Worm (Caenorhabditis elegans) whole organism, young adult: ENCODE results near the gene nspb-1.
"Not testable (repeated sequence)": the region's sequence is repeated elsewhere in the genome, so short reads cannot be mapped to it uniquely, and the experiment has no call there.

ENCODE experiments used
- B0019.2 ChIP-seq: fragments of 200-800 bp; sonication (Bioruptor generic); conservative IDR thresholded peaks from 2 replicates; pipeline ENCODE4 v1.3.6; 2022; ENCODE audit warnings: missing genetic modification reagents, missing genetic modification characterization, missing compliant biosample characterization
- B0035.1 ChIP-seq: sonication (generic microtip); optimal IDR thresholded peaks from 2 replicates; lab custom pipeline; 2016; ENCODE audit warnings: missing genetic modification characterization, mild to moderate bottlenecking, missing compliant biosample characterization, missing genotype, missing genetic modification reagents
- D2030.7 ChIP-seq: fragments of 200-800 bp; sonication (Bioruptor generic); IDR thresholded peaks from 2 replicates; pipeline ENCODE4 v1.3.6; 2022; ENCODE audit warnings: missing genetic modification reagents, missing genetic modification characterization, missing compliant biosample characterization
- F37B4.10 ChIP-seq: fragments of 200-800 bp; sonication (Bioruptor generic); IDR thresholded peaks from 2 replicates; pipeline ENCODE4 v1.3.6; 2022; ENCODE audit warnings: missing genetic modification characterization, missing compliant biosample characterization
- F39B2.1 ChIP-seq: fragments of 200-800 bp; sonication (Bioruptor generic); IDR thresholded peaks from 2 replicates; pipeline ENCODE4 v1.3.6; 2022; ENCODE audit warnings: missing genetic modification reagents, missing genetic modification characterization, missing compliant biosample characterization
- ZK185.1 ChIP-seq: sonication (generic microtip); optimal IDR thresholded peaks from 2 replicates; lab custom pipeline; 2016; ENCODE audit warnings: mild to moderate bottlenecking, missing genetic modification characterization, missing compliant biosample characterization; ENCODE audit not compliant: poor library complexity, severe bottlenecking
- ama-1 ChIP-seq, 3 experiments: fragments of 150-350 bp in 1 of 3; sonication (generic microtip) in 2 of 3; optimal IDR thresholded peaks; 2 replicates each; lab custom pipeline; 2014 to 2018; ENCODE audit warnings: missing biosample characterization in 2 of 3, missing genetic modification characterization in 2 of 3, missing genetic modification reagents in 2 of 3
- aptf-2 ChIP-seq: fragments of 200-800 bp; sonication (Bioruptor generic); conservative IDR thresholded peaks from 2 replicates; pipeline ENCODE4 v1.3.6; 2022; ENCODE audit warnings: missing genetic modification reagents, missing genetic modification characterization, missing compliant biosample characterization
- attf-5 ChIP-seq: fragments of 200-800 bp; sonication (Bioruptor generic); optimal IDR thresholded peaks from 2 replicates; lab custom pipeline; 2018; ENCODE audit warnings: mild to moderate bottlenecking, missing genetic modification characterization, missing compliant biosample characterization
- ccch-3 ChIP-seq: fragments of 200-800 bp; sonication (Bioruptor generic); optimal IDR thresholded peaks from 2 replicates; lab custom pipeline; 2018; ENCODE audit warnings: mild to moderate bottlenecking, missing genetic modification characterization, missing compliant biosample characterization
- cebp-1 ChIP-seq, 2 experiments: fragments of 200-800 bp in 1 of 2; sonication (Bioruptor generic) in 1 of 2; sonication (generic microtip) in 1 of 2; IDR thresholded peaks in 1 of 2; optimal IDR thresholded peaks in 1 of 2; 2 replicates each; pipeline versions ENCODE4 v1.3.6 to Lab custom; 2017 to 2022; ENCODE audit warnings: missing compliant biosample characterization in 2 of 2, missing genetic modification characterization in 2 of 2, mild to moderate bottlenecking in 1 of 2, missing genetic modification reagents in 1 of 2, moderate library complexity in 1 of 2
- cebp-2 ChIP-seq: fragments of 200-800 bp; sonication (Bioruptor generic); IDR thresholded peaks from 2 replicates; pipeline ENCODE4 v1.3.6; 2022; ENCODE audit warnings: missing genetic modification characterization, missing compliant biosample characterization
- ceh-40 ChIP-seq: fragments of 200-800 bp; sonication (Bioruptor generic); IDR thresholded peaks from 2 replicates; pipeline ENCODE4 v1.3.6; 2022; ENCODE audit warnings: missing genetic modification characterization, missing compliant biosample characterization
- chd-7 ChIP-seq: sonication (generic microtip); optimal IDR thresholded peaks from 2 replicates; lab custom pipeline; 2016; ENCODE audit warnings: mild to moderate bottlenecking, missing genetic modification characterization, moderate library complexity, missing compliant biosample characterization
- die-1 ChIP-seq: sonication (generic microtip); optimal IDR thresholded peaks from 2 replicates; lab custom pipeline; 2016; ENCODE audit warnings: missing genotype, mild to moderate bottlenecking, missing genetic modification characterization, missing compliant biosample characterization
- egl-44 ChIP-seq: fragments of 200-800 bp; sonication (Bioruptor generic); IDR thresholded peaks from 2 replicates; pipeline ENCODE4 v1.3.6; 2022; ENCODE audit warnings: missing genetic modification reagents, missing genetic modification characterization, missing compliant biosample characterization
- gei-17 ChIP-seq: fragments of 200-800 bp; sonication (Bioruptor generic); optimal IDR thresholded peaks from 2 replicates; lab custom pipeline; 2018; ENCODE audit warnings: mild to moderate bottlenecking, missing genetic modification characterization, missing compliant biosample characterization
- him-1 ChIP-seq: sonication (generic microtip); optimal IDR thresholded peaks from 2 replicates; lab custom pipeline; 2016; ENCODE audit warnings: missing genotype, missing genetic modification reagents, missing genetic modification characterization, missing compliant biosample characterization
- hmg-20 ChIP-seq: fragments of 200-800 bp; sonication (Bioruptor generic); IDR thresholded peaks from 2 replicates; pipeline ENCODE4 v1.3.6; 2022; ENCODE audit warnings: missing genetic modification reagents, missing genetic modification characterization, missing compliant biosample characterization
- hrde-1 ChIP-seq: sonication (generic microtip); optimal IDR thresholded peaks from 2 replicates; lab custom pipeline; 2016; ENCODE audit warnings: missing genetic modification characterization, mild to moderate bottlenecking, missing compliant biosample characterization, moderate library complexity, missing genotype, missing genetic modification reagents, borderline replicate concordance
- let-526 ChIP-seq: fragments of 200-800 bp; sonication (Bioruptor generic); IDR thresholded peaks from 2 replicates; pipeline ENCODE4 v1.3.6; 2022; ENCODE audit warnings: missing genetic modification reagents, missing genetic modification characterization, missing compliant biosample characterization
- lin-40 ChIP-seq: sonication (generic microtip); optimal IDR thresholded peaks from 2 replicates; lab custom pipeline; 2016; ENCODE audit warnings: missing genetic modification characterization, mild to moderate bottlenecking, missing compliant biosample characterization, missing genotype, missing genetic modification reagents
- madf-3 ChIP-seq: fragments of 200-800 bp; sonication (Bioruptor generic); IDR thresholded peaks from 2 replicates; pipeline ENCODE4 v1.3.6; 2022; ENCODE audit warnings: missing genetic modification reagents, missing genetic modification characterization, missing compliant biosample characterization
- mel-28 ChIP-seq: sonication (generic microtip); optimal IDR thresholded peaks from 2 replicates; lab custom pipeline; 2016; ENCODE audit warnings: borderline replicate concordance, mild to moderate bottlenecking, missing genetic modification characterization, missing compliant biosample characterization
- nfya-1 ChIP-seq: sonication (generic microtip); optimal IDR thresholded peaks from 2 replicates; lab custom pipeline; 2017; ENCODE audit warnings: antibody characterized with exemption, missing compliant biosample characterization, missing genetic modification characterization, borderline replicate concordance; ENCODE audit not compliant: insufficient read depth
- nhr-179 ChIP-seq: sonication (generic microtip); optimal IDR thresholded peaks from 2 replicates; lab custom pipeline; 2016; ENCODE audit warnings: mild to moderate bottlenecking, missing genetic modification characterization, missing compliant biosample characterization
- nhr-27 ChIP-seq: fragments of 200-800 bp; sonication (Bioruptor generic); optimal IDR thresholded peaks from 2 replicates; lab custom pipeline; 2018; ENCODE audit warnings: mild to moderate bottlenecking, missing genetic modification characterization, moderate library complexity, missing compliant biosample characterization
- nhr-80 ChIP-seq: sonication (generic microtip); optimal IDR thresholded peaks from 2 replicates; lab custom pipeline; 2016; ENCODE audit warnings: missing genetic modification characterization, missing compliant biosample characterization
- pbrm-1 ChIP-seq: fragments of 200-800 bp; sonication (Bioruptor generic); IDR thresholded peaks from 2 replicates; pipeline ENCODE4 v1.3.6; 2022; ENCODE audit warnings: missing genetic modification reagents, missing genetic modification characterization, missing compliant biosample characterization
- rec-8 ChIP-seq, 2 experiments: sonication (generic microtip); optimal IDR thresholded peaks; 2 replicates each; lab custom pipeline; 2016; ENCODE audit warnings: mild to moderate bottlenecking in 2 of 2, missing genetic modification characterization in 2 of 2, missing genetic modification reagents in 2 of 2, missing genotype in 2 of 2, missing biosample characterization in 1 of 2, missing compliant biosample characterization in 1 of 2, moderate library complexity in 1 of 2
- somi-1 ChIP-seq: fragments of 200-800 bp; sonication (Bioruptor generic); optimal IDR thresholded peaks from 2 replicates; lab custom pipeline; 2018; ENCODE audit warnings: mild to moderate bottlenecking, missing genetic modification characterization, missing compliant biosample characterization
- ztf-22 ChIP-seq: fragments of 200-800 bp; sonication (Bioruptor generic); optimal IDR thresholded peaks from 2 replicates; lab custom pipeline; 2018; ENCODE audit warnings: mild to moderate bottlenecking, missing genetic modification characterization, moderate library complexity, missing compliant biosample characterization
- ztf-6 ChIP-seq: fragments of 200-800 bp; sonication (Bioruptor generic); IDR thresholded peaks from 2 replicates; pipeline ENCODE4 v1.3.6; 2022; ENCODE audit warnings: missing genetic modification reagents, missing genetic modification characterization, missing compliant biosample characterization

The nspb-1 gene

ce11 chrIV:6601213-6601724 lies 10.4 kb upstream of the nspb-1 start, which contains the start of gene sup-36:
sup-36 (plus strand) TSS chrIV:6601674.
- no peak for TF ChIP-seq cebp-2 (GFP tag; lab: Robert Waterston, UW)
- no peak for TF ChIP-seq hrde-1 (tag; lab: Kevin White, UChicago)
- TF ChIP-seq ztf-6 (GFP tag; lab: Robert Waterston, UW): no peak
- TF ChIP-seq ama-1 (optimal IDR thresholded peaks at IDR 0.05; lab: Kevin White, UChicago): no peak
- TF ChIP-seq ama-1 (GFP tag; optimal IDR thresholded peaks at IDR 0.05; lab: Kevin White, UChicago): no peak
- TF ChIP-seq cebp-1 (GFP tag; IDR thresholded peaks at IDR 0.05; lab: Robert Waterston, UW): peak; percentile 84
- TF ChIP-seq cebp-1 (tag; optimal IDR thresholded peaks at IDR 0.05; lab: Kevin White, UChicago): peak; percentile 90
- TF ChIP-seq D2030.7 (GFP tag; lab: Robert Waterston, UW): no peak
- TF ChIP-seq hmg-20: no peak
- no peak for TF ChIP-seq mel-28 (tag; lab: Kevin White, UChicago)
- TF ChIP-seq egl-44 (GFP tag; lab: Robert Waterston, UW): no peak
- no peak for TF ChIP-seq B0035.1 (tag; lab: Kevin White, UChicago)
- peak; percentile 46 for TF ChIP-seq attf-5 (GFP tag; lab: Kevin White, UChicago)
- no peak for TF ChIP-seq chd-7 (tag; lab: Kevin White, UChicago)
- TF ChIP-seq gei-17: no peak
- TF ChIP-seq pbrm-1: no peak
- TF ChIP-seq ccch-3: no peak
- no peak for TF ChIP-seq ZK185.1 (tag; lab: Kevin White, UChicago)
- TF ChIP-seq nfya-1 (tag; lab: Kevin White, UChicago): no peak
- TF ChIP-seq nhr-80 (tag; lab: Kevin White, UChicago): peak; percentile 31
- TF ChIP-seq nhr-179 (tag; lab: Kevin White, UChicago): no peak
- no peak for TF ChIP-seq ceh-40

ce11 chrIV:6599447-6599846 lies 8.5 kb upstream of the nspb-1 start, which contains the start of gene F38A5.8:
F38A5.8 (plus strand) TSS chrIV:6599747.
- TF ChIP-seq ccch-3: no peak
- TF ChIP-seq somi-1: no peak
- TF ChIP-seq die-1 (tag; lab: Kevin White, UChicago): no peak
- no peak for TF ChIP-seq let-526 (GFP tag; lab: Robert Waterston, UW)
- no peak for TF ChIP-seq B0035.1 (tag; lab: Kevin White, UChicago)
- no peak for TF ChIP-seq D2030.7 (GFP tag; lab: Robert Waterston, UW)

- not testable (repeated sequence) for TF ChIP-seq hrde-1 (tag; lab: Kevin White, UChicago); nhr-80 (tag; lab: Kevin White, UChicago); rec-8 (tag; optimal IDR thresholded peaks at IDR 0.05; lab: Kevin White, UChicago)
These were observed 7.8 kb upstream of the nspb-1 start, which contains the start of gene nspb-5 for ce11 chrIV:6598740-6599139. nspb-5 (plus strand) TSS chrIV:6599040.

- TF ChIP-seq die-1 (tag; lab: Kevin White, UChicago); nhr-27 (tag; lab: Kevin White, UChicago); pbrm-1: not testable (repeated sequence)
These were observed 7.0 kb upstream of the nspb-1 start, which contains the start of gene nspb-4 for ce11 chrIV:6597918-6598317. nspb-4 (plus strand) TSS chrIV:6598218.

ce11 chrIV:6597298-6597697 lies 6.4 kb upstream of the nspb-1 start, which contains the start of gene F38A5.6:
F38A5.6 (minus strand) TSS chrIV:6597398.
- TF ChIP-seq him-1 (tag; lab: Kevin White, UChicago): no peak
- TF ChIP-seq lin-40 (tag; lab: Kevin White, UChicago): no peak
- TF ChIP-seq let-526 (GFP tag; lab: Robert Waterston, UW): no peak
- no peak for TF ChIP-seq ztf-22 (GFP tag; lab: Kevin White, UChicago)
- TF ChIP-seq F39B2.1 (GFP tag; lab: Robert Waterston, UW): no peak
- no peak for TF ChIP-seq somi-1
- no peak for TF ChIP-seq madf-3
- no peak for TF ChIP-seq aptf-2
- no peak for TF ChIP-seq F37B4.10 (GFP tag; lab: Robert Waterston, UW)
- TF ChIP-seq B0019.2 (GFP tag; lab: Robert Waterston, UW): no peak
